Fruit fly (Drosophila melanogaster): ENCODE measurements around the gene Cypl.

The Cypl gene

DNA sequence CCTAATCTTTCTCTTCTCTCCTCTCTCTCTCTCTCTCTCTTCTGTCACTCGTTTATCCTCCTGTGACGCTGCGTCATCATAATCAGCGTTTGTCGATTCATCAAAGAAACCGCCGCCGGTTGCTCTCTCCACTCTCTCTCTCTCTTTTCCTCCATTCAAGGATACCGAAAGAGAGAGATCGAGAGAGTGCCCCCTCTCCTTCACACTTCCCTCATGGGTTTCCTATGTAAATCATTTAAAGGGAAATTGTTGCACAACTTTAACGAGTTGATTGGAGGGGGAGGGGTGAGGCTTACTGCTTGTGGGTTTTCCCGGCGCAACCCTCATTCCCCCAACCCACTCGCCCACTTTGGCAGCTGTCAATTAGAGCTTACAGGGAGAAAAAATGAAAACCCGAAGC is 1.5 kb upstream of the Cypl start:
- TF ChIP-seq CG17801 (GFP tag; optimal IDR thresholded peaks at IDR 0.05; ENCODE audit: partially characterized antibody) = no peak

DNA sequence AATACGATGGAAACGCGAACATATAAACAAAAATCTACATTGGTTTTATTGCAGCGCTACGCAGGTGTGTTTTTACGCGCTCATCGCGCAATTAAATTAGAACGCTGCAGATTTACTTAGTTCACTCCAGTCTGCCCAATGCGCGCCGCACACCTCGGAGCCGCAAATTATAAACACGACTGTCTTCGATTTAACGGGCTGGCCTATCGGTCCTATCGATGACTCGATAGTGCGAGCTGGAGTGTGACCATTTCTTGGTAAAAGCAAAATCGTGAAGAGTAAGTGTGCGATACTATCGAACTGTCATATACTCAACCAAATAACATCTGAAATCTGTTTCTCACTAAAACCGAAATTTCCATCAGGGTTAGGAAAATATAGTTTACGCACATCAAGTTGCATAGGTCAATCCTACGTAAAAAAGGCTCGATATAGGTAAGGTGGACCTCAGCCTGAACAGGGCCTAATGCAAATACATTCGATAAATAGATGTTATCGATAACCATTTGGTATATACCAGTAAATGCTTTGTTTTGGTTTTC is 2.2 kb downstream of the Cypl start, which contains the start of the genes klar and BORCS6:
Gene klar, minus strand, starts transcription at position 183 of the 542 bp plus-strand sequence.
Gene BORCS6, plus strand, starts transcription at position 420 of the 542 bp plus-strand sequence.
- no peak for TF ChIP-seq CG17801 (GFP tag; optimal IDR thresholded peaks at IDR 0.05; ENCODE audit: partially characterized antibody)

DNA sequence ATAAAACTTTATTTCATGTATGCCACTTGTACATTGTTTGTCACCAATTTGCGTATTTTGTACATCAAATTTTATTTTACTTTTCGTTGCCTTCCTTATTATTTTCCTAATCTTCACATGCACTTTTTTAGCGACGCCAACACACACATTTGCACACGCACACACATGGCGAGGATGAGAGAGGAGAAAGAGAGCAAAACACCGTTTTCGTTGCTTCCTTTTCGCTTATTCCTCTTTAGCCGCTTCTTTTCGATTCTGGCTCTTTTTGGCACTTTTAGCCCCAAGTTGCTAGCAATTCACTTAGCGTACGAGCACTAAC is 2.7 kb downstream of the Cypl start:
- TF ChIP-seq CG17801 (GFP tag; optimal IDR thresholded peaks at IDR 0.05; ENCODE audit: partially characterized antibody) = no peak

DNA sequence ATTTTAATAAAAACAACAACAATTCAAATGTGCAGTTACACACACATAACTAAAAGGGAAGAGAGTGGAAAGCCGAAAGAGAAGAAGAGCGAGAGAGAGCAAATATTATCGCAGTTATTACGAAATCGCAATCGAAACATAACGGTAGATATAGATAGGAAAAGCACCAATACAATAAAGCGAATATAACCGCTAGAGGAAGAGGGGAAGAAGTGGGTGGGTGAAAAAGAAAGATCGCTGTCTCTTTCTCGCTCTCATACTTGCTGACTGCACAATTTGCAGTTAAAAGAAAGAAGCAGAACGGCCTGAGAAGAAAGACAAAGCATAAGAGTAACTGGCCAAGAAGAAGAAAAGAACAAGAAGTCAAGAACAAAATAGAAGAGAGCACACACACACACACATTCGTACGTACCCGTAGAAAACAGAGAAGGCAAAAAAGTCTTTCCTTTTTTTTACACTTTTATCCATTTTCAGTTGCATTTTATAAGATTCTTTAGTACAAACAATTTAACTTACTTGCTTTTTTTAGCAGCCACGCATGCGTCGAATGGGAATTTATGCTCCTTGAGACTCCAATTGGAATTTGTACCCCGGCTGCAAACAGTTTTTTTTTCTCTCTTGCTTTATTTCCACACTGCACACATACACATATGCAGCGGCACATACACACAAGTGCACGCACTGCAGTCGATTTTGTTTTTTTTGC is 3.2 kb downstream of the Cypl start:
- TF ChIP-seq CG17801 (GFP tag; optimal IDR thresholded peaks at IDR 0.05; ENCODE audit: partially characterized antibody) = peak; percentile 70

DNA sequence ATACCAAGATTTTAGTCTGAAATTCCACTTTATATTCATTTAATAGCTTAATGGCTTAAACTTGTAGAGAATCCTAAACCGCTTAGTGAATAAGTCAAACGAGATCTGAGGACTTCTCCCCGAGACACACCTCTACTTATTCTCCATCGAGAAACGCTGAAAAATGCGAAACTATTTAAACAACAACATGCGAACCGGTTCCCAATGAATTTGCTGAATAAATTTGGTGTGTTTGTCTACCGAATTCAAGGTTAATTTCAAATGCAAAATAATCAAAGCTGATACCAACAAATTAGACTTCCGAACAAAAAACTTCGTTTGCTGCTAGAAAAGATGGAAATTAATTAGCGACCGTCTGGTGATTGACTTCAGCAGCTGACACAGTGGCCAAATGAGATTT is 6.6 kb downstream of the Cypl start:
- no peak for TF ChIP-seq CG17801 (GFP tag; optimal IDR thresholded peaks at IDR 0.05; ENCODE audit: partially characterized antibody)

DNA sequence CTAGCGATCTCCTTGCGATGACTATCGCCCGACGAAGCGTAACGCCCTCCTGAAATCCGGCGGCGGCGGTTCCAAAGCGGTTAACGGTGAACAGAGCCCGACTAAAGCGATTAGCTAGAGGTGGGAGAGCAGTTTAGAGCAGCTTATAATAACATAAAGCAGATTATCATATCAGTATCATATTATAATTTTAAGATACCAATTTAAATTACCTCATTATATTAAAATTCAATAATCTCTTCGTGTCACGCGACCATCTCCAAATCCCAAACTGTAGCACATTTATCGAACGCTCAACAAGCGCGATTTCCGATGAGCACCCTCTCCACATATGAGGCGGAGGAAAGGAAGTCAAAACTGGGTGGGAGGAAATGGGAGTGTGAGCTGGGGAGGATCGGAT is 8.9 kb downstream of the Cypl start:
- no peak for TF ChIP-seq CG17801 (GFP tag; optimal IDR thresholded peaks at IDR 0.05; ENCODE audit: partially characterized antibody)

DNA sequence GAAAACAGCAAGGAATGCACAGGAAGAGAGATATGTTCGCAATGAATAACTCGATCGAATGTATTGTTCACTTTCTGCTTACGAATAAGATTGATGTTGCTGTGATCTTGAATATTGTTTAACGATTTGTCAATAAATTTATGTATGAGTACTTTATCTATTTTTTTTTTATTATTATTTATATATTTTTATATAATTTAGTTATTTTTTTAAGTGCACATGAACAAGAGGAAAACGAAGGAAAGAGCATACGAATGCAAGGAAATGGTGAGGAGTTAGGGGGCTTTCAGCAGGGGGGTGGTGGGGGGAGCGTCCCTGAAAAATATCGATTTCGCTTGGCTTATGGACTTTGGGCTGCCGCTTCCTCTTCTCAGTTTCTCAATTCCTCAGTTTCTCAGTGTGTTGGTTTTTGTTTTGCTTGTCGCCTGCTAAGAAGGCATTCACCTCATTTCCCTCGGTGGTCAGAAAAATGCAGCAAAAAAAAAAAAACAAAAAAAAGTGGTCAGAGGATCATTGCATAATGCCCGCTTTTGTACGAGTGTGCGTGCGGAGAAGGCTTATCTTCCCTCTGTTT is 11.4 kb downstream of the Cypl start:
- no peak for TF ChIP-seq CG17801 (GFP tag; optimal IDR thresholded peaks at IDR 0.05; ENCODE audit: partially characterized antibody)

DNA sequence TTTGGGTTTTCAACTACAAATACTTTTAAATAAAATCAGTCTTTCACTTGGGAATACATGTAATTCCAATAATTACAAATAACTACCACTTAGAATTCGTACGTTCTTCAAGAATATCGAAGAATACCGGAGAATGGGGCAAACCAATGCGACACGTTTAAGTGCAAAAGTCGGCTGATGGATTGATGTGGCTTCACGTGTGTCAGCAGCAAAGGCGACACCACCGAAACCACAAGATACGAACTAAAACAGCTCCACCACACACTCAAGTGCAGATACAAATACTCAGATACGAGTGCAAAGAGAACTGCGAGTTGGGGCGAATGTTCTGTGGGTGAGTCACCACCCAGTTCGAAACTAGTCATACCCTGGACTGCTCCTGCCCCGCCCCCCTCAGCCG is 11.9 kb downstream of the Cypl start:
- no peak for TF ChIP-seq CG17801 (GFP tag; optimal IDR thresholded peaks at IDR 0.05; ENCODE audit: partially characterized antibody)

DNA sequence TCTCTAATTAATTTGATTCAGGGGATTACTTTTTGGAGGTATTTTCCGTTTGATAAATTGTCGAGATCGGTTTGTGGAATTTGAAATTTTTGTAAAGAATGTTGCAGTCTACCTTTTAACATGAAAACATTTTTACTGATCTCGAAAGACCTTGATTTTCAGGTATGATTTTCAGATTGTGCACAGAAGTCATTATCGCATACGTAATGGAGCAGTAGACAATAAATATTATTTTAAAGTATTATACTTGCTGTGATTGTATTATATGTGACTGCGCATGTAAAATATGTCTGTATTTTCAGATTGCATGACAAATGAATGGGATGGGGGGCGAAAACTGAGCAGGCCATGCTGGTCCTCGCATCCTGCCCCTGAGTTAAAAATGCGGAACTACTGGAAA is 14.7 kb downstream of the Cypl start, which contains the start of gene CG34269:
Gene CG34269, plus strand, starts transcription at position 301 of the 400 bp plus-strand sequence.
- TF ChIP-seq CG17801 (GFP tag; optimal IDR thresholded peaks at IDR 0.05; ENCODE audit: partially characterized antibody) = no peak

DNA sequence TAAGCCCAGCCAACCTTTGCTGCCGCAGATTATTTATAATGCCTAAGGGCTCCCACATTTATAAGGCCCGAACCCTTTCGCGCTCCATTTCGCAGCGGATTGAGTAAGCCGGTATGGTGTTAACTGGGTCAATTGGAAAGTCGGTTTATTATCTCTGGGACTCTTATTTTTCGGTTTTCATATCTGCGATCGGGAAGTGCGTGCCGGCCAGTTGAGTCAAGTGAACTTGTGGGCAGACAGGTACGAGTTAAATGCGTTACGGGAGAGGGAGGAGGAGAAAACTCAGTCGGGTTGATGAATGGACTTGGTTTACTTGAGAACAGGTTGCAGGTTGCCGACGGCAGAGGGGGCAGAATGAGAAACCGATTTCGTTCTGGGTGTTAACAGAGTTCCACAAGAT is 18.5 kb downstream of the Cypl start:
- no peak for TF ChIP-seq CG17801 (GFP tag; optimal IDR thresholded peaks at IDR 0.05; ENCODE audit: partially characterized antibody)

DNA sequence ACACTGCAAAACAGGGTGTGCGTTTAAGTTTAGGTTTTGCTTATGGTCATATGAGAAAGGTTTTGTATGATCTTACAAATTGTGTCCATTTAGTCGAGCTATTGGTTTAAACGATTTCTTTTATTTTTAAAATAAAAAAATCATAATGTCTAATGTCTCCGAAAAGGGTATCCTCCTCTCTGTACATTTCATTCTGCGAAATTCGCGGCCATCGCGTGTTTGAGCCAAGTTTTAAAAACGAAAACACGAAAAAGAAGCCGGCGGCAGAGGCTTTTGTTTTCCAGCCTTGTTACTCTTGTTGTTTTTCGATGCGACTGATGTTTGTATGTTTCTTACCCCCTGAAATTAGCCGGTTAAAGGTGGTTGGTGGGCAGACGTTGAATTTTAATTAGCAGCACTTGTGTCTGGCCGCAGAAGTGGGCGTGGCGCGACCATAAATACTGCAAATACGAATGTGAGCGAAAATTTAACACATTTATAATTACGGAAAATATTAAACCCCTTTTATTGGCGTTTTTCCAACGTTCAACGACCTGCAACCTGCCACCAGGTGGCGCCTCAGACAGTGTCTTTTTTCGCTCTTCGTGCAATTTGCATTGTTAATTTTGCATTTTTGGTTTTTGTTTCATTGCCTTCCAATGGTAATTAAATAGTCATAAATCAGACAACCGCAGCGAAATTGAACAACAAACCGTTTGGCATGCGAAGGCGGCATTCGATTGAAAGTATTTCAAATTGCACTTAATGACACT is 22.1 kb downstream of the Cypl start:
- TF ChIP-seq CG17801 (GFP tag; optimal IDR thresholded peaks at IDR 0.05; ENCODE audit: partially characterized antibody) = no peak

DNA sequence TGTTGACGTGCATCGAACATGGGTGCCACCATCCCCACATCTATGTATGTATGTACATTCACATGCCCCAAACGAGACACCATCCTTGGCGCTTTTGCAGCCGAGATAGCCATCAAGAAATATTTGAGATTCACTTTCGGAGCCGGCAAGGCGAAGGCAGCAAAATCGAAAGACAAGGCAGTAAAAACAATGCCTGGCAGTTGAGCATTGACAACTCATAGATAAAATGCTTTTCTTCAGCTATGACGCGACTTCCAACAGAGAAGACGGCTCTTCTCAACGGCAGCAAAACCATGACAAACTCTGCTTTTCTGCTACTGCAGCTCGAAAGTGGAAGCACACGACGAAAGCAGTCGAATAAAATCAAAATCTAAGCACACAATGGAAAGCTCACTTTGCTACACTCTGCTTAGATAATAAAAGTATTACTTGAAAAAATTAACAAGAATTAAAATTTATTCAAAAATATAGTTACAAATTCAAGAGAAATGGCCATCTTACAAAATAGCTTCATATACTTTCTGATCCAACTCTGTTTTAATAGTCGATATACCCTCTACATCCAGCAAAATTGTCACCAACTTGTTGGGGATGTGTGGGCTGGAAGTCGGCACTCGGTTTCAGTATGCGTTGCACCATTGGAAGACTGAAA is 25.7 kb downstream of the Cypl start:
- no peak for TF ChIP-seq CG17801 (GFP tag; optimal IDR thresholded peaks at IDR 0.05; ENCODE audit: partially characterized antibody)

DNA sequence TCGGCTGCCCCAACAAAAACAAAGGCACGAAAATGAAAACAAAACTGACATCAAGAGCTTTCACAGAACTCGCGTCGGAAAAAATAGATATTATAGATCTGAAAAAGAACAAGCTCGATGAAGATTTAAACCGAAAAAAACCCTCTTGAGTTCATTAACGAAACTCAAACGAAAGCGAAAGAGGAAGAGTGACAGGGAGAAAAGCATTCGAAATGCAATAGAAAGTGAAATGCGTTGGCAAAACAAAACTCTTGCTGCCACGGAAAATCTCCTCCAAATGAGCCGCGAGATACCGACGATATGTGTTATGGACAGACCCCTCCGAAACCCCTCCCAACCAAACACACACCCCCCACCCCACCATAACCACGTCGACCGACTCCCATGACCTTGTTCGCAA is 26.2 kb downstream of the Cypl start:
- TF ChIP-seq CG17801 (GFP tag; optimal IDR thresholded peaks at IDR 0.05; ENCODE audit: partially characterized antibody) = no peak

DNA sequence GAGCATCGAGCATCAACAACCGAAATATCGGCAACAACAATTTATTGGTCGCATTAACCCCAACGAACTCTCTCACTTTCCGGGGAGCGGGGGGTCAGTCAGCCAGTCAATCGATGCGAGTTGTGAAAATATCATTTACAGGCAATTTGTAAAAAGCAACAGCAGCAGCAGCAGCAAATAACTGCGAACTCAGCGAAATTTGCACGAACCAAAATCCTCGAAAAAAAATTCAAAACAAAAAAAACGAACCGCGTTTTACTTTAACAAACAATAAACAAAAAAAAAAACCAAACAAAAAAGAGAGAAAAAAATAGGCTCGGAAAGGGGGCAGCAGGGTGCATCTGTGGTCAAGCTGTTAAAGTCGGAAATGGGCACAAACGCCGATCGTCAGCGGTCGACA is 27.1 kb downstream of the Cypl start:
- TF ChIP-seq CG17801 (GFP tag; optimal IDR thresholded peaks at IDR 0.05; ENCODE audit: partially characterized antibody) = peak; percentile 61

DNA sequence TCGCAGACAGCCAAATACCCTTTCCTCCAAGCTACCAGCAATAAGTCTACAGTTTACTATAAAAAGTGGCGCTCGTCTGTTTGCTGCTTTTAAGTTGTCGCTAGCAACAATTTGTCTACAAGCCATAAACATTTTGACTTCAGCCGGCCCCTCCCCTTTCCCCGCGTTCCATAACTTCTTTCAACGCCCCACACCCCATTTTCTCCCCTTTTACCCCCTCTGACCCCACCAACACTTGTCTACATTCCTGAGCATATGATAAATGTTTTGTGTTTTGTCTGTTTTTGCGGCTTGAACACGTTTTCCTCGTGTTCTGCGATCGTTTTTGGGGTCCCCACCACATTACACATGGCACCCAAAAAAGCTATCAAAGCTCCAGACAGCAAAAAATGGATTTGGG is 29.1 kb downstream of the Cypl start:
- no peak for TF ChIP-seq CG17801 (GFP tag; optimal IDR thresholded peaks at IDR 0.05; ENCODE audit: partially characterized antibody)
